Fruit fly (Drosophila melanogaster) whole organism, prepupa: ENCODE measurements around the gene CG13005.

Source experiments
- CG10631 ChIP-seq: fragments of 200-800 bp; sonication (Bioruptor generic); optimal IDR thresholded peaks from 2 replicates; lab custom pipeline; 2016; ENCODE audit warnings: missing biosample characterization, missing genetic modification characterization
- CG10669 ChIP-seq: fragments of 200-800 bp; sonication (Bioruptor generic); optimal IDR thresholded peaks from 3 replicates; lab custom pipeline; 2018; ENCODE audit warnings: missing biosample characterization, mild to moderate bottlenecking, missing genetic modification characterization, moderate library complexity
- CG11294 ChIP-seq: fragments of 200-800 bp; sonication (Bioruptor generic); IDR thresholded peaks from 2 replicates; pipeline ENCODE4 v1.3.6; 2022; ENCODE audit warnings: missing biosample characterization, missing genetic modification characterization
- CG11762 ChIP-seq: fragments of 200-800 bp; sonication (Bioruptor generic); optimal IDR thresholded peaks from 3 replicates; lab custom pipeline; 2016; ENCODE audit warnings: missing biosample characterization, missing genetic modification characterization; ENCODE audit not compliant: insufficient read depth
- CG15336 ChIP-seq: fragments of 200-800 bp; sonication (Bioruptor generic); IDR thresholded peaks from 2 replicates; pipeline ENCODE4 v1.3.6; 2022; ENCODE audit warnings: missing biosample characterization, missing genetic modification characterization
- CG16779 ChIP-seq: fragments of 200-800 bp; sonication (Bioruptor generic); optimal IDR thresholded peaks from 3 replicates; lab custom pipeline; 2017; ENCODE audit warnings: missing biosample characterization, mild to moderate bottlenecking, missing genetic modification characterization
- CG3032 ChIP-seq: fragments of 200-800 bp; optimal IDR thresholded peaks from 2 replicates; lab custom pipeline; 2019; ENCODE audit warnings: missing biosample characterization, mild to moderate bottlenecking, missing genetic modification characterization, moderate library complexity
- CG32006 ChIP-seq: fragments of 200-800 bp; sonication (Bioruptor generic); optimal IDR thresholded peaks from 3 replicates; lab custom pipeline; 2017; ENCODE audit warnings: missing biosample characterization, mild to moderate bottlenecking, missing genetic modification characterization
- CG3919 ChIP-seq: fragments of 200-800 bp; sonication (Bioruptor generic); optimal IDR thresholded peaks from 3 replicates; lab custom pipeline; 2016; ENCODE audit warnings: missing biosample characterization, missing genetic modification characterization
- CG4318 ChIP-seq: fragments of 200-800 bp; sonication (Bioruptor generic); optimal IDR thresholded peaks from 3 replicates; lab custom pipeline; 2017; ENCODE audit warnings: missing biosample characterization, mild to moderate bottlenecking, missing genetic modification characterization
- CG6163 ChIP-seq: fragments of 200-800 bp; sonication (Bioruptor generic); IDR thresholded peaks from 3 replicates; pipeline ENCODE4 v1.3.6; 2022; ENCODE audit warnings: missing biosample characterization, missing genetic modification characterization
- CG6276 ChIP-seq: fragments of 200-800 bp; sonication (Bioruptor generic); optimal IDR thresholded peaks from 2 replicates; lab custom pipeline; 2017; ENCODE audit warnings: missing biosample characterization, mild to moderate bottlenecking, missing genetic modification characterization
- CG6792 ChIP-seq: fragments of 200-800 bp; sonication (Bioruptor generic); optimal IDR thresholded peaks from 3 replicates; lab custom pipeline; 2016; ENCODE audit warnings: missing biosample characterization, missing genetic modification characterization
- CG6808 ChIP-seq: fragments of 200-800 bp; sonication (Bioruptor generic); optimal IDR thresholded peaks from 3 replicates; lab custom pipeline; 2017; ENCODE audit warnings: missing biosample characterization, missing genetic modification characterization, mild to moderate bottlenecking, moderate library complexity, missing genetic modification reagents
- CG6854 ChIP-seq: fragments of 200-800 bp; sonication (Bioruptor generic); optimal IDR thresholded peaks from 2 replicates; lab custom pipeline; 2017; ENCODE audit warnings: missing biosample characterization, mild to moderate bottlenecking, missing genetic modification characterization
- CG7368 ChIP-seq: fragments of 200-800 bp; sonication (Bioruptor generic); optimal IDR thresholded peaks from 3 replicates; lab custom pipeline; 2016; ENCODE audit warnings: missing biosample characterization, missing genetic modification characterization
- CG8119 ChIP-seq: fragments of 200-800 bp; sonication (Bioruptor generic); IDR thresholded peaks from 3 replicates; pipeline ENCODE4 v1.3.6; 2022; ENCODE audit warnings: missing biosample characterization, missing genetic modification characterization
- Eip78C ChIP-seq: fragments of 200-800 bp; sonication (Bioruptor generic); peaks from one replicate; lab custom pipeline; 2016; ENCODE audit warnings: missing biosample characterization, missing genetic modification characterization
- Eip93F ChIP-seq: fragments of 200-800 bp; sonication (Bioruptor generic); optimal IDR thresholded peaks from 2 replicates; lab custom pipeline; 2016; ENCODE audit warnings: missing biosample characterization, mild to moderate bottlenecking, missing genetic modification characterization
- Hr4 ChIP-seq: fragments of 200-800 bp; sonication (Bioruptor generic); optimal IDR thresholded peaks from 3 replicates; lab custom pipeline; 2016; ENCODE audit warnings: missing biosample characterization, missing genetic modification characterization
- OdsH ChIP-seq: fragments of 200-800 bp; sonication (Bioruptor generic); optimal IDR thresholded peaks from 3 replicates; lab custom pipeline; 2016; ENCODE audit warnings: missing biosample characterization, missing genetic modification characterization
- Sox14 ChIP-seq: fragments of 200-800 bp; sonication (Bioruptor generic); optimal IDR thresholded peaks from 3 replicates; lab custom pipeline; 2016; ENCODE audit warnings: missing biosample characterization, missing genetic modification characterization
- Sox15 ChIP-seq: fragments of 200-800 bp; sonication (Bioruptor generic); optimal IDR thresholded peaks from 3 replicates; lab custom pipeline; 2016; ENCODE audit warnings: missing biosample characterization, missing genetic modification characterization
- achi ChIP-seq: fragments of 200-800 bp; sonication (Bioruptor generic); optimal IDR thresholded peaks from 3 replicates; lab custom pipeline; 2016; ENCODE audit warnings: missing biosample characterization, missing genetic modification characterization
- acj6 ChIP-seq: fragments of 200-800 bp; sonication (Bioruptor generic); optimal IDR thresholded peaks from 3 replicates; lab custom pipeline; 2016; ENCODE audit warnings: missing biosample characterization, missing genetic modification characterization
- cyc ChIP-seq: fragments of 200-800 bp; sonication (Bioruptor generic); optimal IDR thresholded peaks from 3 replicates; lab custom pipeline; 2016; ENCODE audit warnings: missing biosample characterization, missing genetic modification characterization
- dac ChIP-seq: fragments of 200-800 bp; sonication (Bioruptor generic); optimal IDR thresholded peaks from 2 replicates; lab custom pipeline; 2017; ENCODE audit warnings: missing biosample characterization, mild to moderate bottlenecking, missing genetic modification characterization
- dsx ChIP-seq: fragments of 200-800 bp; optimal IDR thresholded peaks from 3 replicates; lab custom pipeline; 2019; ENCODE audit warnings: missing biosample characterization, mild to moderate bottlenecking, missing genetic modification characterization, moderate library complexity; ENCODE audit not compliant: poor library complexity, severe bottlenecking
- eg ChIP-seq: fragments of 200-800 bp; sonication (Bioruptor generic); IDR thresholded peaks from 3 replicates; pipeline ENCODE4 v1.3.6; 2022; ENCODE audit warnings: missing biosample characterization, missing genetic modification characterization
- esn ChIP-seq: fragments of 200-800 bp; sonication (Bioruptor generic); optimal IDR thresholded peaks from 2 replicates; lab custom pipeline; 2016; ENCODE audit warnings: missing biosample characterization, mild to moderate bottlenecking, missing genetic modification characterization, moderate library complexity
- fd85E ChIP-seq: fragments of 200-800 bp; sonication (Bioruptor generic); optimal IDR thresholded peaks from 3 replicates; lab custom pipeline; 2016; ENCODE audit warnings: missing biosample characterization, missing genetic modification characterization
- fkh ChIP-seq: fragments of 200-800 bp; sonication (Bioruptor generic); optimal IDR thresholded peaks from 3 replicates; lab custom pipeline; 2017; ENCODE audit warnings: missing biosample characterization, mild to moderate bottlenecking, missing genetic modification characterization, moderate library complexity
- lz ChIP-seq: fragments of 200-800 bp; sonication (Bioruptor generic); optimal IDR thresholded peaks from 3 replicates; lab custom pipeline; 2016; ENCODE audit warnings: missing biosample characterization, missing genetic modification characterization
- net ChIP-seq: fragments of 200-800 bp; sonication (Bioruptor generic); optimal IDR thresholded peaks from 3 replicates; lab custom pipeline; 2016; ENCODE audit warnings: missing biosample characterization, missing genetic modification characterization
- pdm3 ChIP-seq: fragments of 200-800 bp; sonication (Bioruptor generic); optimal IDR thresholded peaks from 3 replicates; lab custom pipeline; 2016; ENCODE audit warnings: missing biosample characterization, missing genetic modification characterization
- salr ChIP-seq, 2 experiments: fragments of 200-800 bp; sonication (Bioruptor generic); optimal IDR thresholded peaks; 3 replicates each; lab custom pipeline; 2016 to 2018; ENCODE audit warnings: missing biosample characterization in 2 of 2, missing genetic modification characterization in 2 of 2, mild to moderate bottlenecking in 1 of 2
- ss ChIP-seq, 2 experiments: fragments of 200-800 bp; sonication (Bioruptor generic); optimal IDR thresholded peaks; 2 replicates in 1 of 2; 3 replicates in 1 of 2; lab custom pipeline; 2017 to 2018; ENCODE audit warnings: mild to moderate bottlenecking in 2 of 2, missing biosample characterization in 2 of 2, missing genetic modification characterization in 2 of 2, moderate library complexity in 1 of 2
- svp ChIP-seq: fragments of 200-800 bp; sonication (Bioruptor generic); peaks from one replicate; lab custom pipeline; 2016; ENCODE audit warnings: missing biosample characterization, missing genetic modification characterization
- topi ChIP-seq: fragments of 200-800 bp; sonication (Bioruptor generic); optimal IDR thresholded peaks from 3 replicates; lab custom pipeline; 2016; ENCODE audit warnings: missing biosample characterization, missing genetic modification characterization
- vri ChIP-seq: fragments of 200-800 bp; sonication (Bioruptor generic); optimal IDR thresholded peaks from 3 replicates; lab custom pipeline; 2016; ENCODE audit warnings: missing biosample characterization, mild to moderate bottlenecking, missing genetic modification characterization

Gene CG13005

DNA sequence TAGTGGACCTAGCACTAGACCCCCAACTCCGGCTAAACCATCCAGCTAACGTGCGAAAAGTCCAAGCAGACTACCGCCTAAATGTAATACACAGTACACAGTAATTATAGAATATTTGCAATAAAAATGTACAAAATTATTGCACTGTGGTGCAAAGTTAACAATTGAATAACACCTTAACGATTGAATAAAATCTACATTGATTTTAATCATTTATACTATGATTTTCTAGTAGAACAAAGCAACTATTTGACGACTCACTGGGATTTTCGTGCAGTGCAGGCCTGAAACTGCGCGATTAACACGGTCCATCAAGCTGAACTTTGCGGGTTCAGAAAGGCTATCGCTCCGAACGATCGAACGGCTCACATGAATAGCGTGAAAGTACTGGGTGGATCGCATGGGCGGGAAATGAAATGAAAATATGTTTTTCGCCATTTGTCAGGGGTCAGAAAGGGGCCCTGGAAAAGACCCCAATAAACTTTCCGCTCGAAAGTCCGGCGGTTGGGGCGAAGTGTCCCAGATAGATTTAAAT is 25.2 kb upstream of the CG13005 start (continued):
- TF ChIP-seq CG6808 (GFP tag; lab: Kevin White, UChicago), result no peak
- TF ChIP-seq Hr4 (GFP tag; lab: Kevin White, UChicago), result peak; percentile 29
- peak; percentile 56 for TF ChIP-seq CG32006 (GFP tag; lab: Kevin White, UChicago)
- TF ChIP-seq lz (GFP tag; lab: Kevin White, UChicago), result no peak
- TF ChIP-seq svp (GFP tag; lab: Kevin White, UChicago), result peak; percentile 96
- no peak for TF ChIP-seq CG11294
- TF ChIP-seq, all 60 proteins: peak for 16

DNA sequence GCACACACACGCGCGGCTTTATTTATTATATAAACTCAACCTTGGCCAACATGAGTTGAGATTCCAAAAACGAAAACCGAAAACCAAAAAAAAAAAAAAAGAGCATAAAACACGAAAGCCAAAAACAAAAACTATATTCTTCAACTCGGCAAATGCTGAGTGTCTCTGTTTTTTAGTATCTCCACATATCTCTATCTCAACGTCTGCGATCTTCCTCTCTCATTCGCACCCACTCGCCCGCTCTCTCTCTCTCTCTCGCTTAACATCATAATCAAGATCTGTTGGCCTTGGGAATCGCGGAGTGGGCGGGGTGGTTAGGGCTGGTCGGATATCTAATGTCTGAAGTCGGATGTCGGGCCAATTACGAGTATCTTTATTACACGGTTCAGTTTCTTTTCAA is 23.2 kb upstream of the CG13005 start:
- TF ChIP-seq eg (GFP tag; lab: Robert Waterston, UW), result no peak
- no peak for TF ChIP-seq ss (GFP tag; optimal IDR thresholded peaks at IDR 0.05; lab: Kevin White, UChicago)
- TF ChIP-seq CG3919 (GFP tag; lab: Kevin White, UChicago), result no peak
- TF ChIP-seq CG16779, result no peak
- no peak for TF ChIP-seq achi (GFP tag; lab: Kevin White, UChicago)
- no peak for TF ChIP-seq dac (GFP tag; lab: Kevin White, UChicago)
- TF ChIP-seq Eip93F (GFP tag; lab: Kevin White, UChicago), result no peak
- no peak for TF ChIP-seq OdsH
- peak; percentile 17 for TF ChIP-seq fkh (GFP tag; lab: Kevin White, UChicago)

- peak; percentile 35 for TF ChIP-seq CG32006 (GFP tag; lab: Kevin White, UChicago)
- peak; percentile 8 for TF ChIP-seq Hr4 (GFP tag; lab: Kevin White, UChicago)
- peak; percentile 57 for TF ChIP-seq Eip78C (GFP tag; lab: Kevin White, UChicago)
- TF ChIP-seq CG4318 (GFP tag; lab: Kevin White, UChicago), result no peak
- TF ChIP-seq Eip93F (GFP tag; lab: Kevin White, UChicago), result no peak
- 0 out of 3 replicates have a peak, but pooled peaks have one; percentile 7 for TF ChIP-seq CG6163 (GFP tag; lab: Robert Waterston, UW)
- TF ChIP-seq eg (GFP tag; lab: Robert Waterston, UW), result peak; percentile 42
- peak; percentile 40; the same call in 1 of the 2 replicates for TF ChIP-seq CG15336 (GFP tag; lab: Robert Waterston, UW)
- TF ChIP-seq, all 60 proteins: peak for 6
These were observed 22.4 kb upstream of the CG13005 start for dm6 chrX:16781055-16781454.

DNA sequence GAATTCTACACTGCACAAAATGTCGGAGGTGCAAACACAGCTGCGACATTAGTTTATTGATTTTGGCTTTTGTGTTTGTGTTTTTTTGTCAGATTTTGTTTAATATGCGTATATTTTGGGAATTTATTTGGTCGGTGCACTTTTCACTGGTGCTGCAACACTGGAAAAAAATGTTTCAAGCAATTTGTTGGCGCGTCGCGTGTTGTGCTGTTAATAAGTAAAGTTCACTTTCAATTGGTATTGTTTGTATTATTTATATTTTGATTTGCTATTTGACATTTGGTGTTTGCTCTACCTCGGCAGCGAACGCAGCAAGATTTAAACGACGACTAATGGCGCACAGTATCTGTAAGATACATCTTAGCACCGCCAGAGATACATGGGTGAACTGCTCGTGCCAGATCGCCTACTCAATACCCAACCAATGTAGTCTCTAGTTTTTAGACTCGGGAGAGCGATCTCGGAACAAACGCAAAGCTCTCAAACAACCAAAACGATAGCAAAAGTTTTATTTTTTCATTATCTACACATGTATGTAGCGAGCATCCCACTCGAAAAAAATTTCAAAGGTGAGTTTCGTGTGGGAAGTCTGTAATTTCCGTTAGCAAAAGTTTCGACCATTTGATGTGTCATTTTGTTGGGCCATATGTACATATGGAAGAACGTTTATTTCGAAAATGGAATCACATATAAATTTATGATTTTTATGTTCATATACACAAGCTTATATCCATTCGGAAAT is 21.1 kb upstream of the CG13005 start:
- TF ChIP-seq CG3032 (peak; percentile 5), dsx (GFP tag; lab: Kevin White, UChicago) (no peak), CG10631 (peak; percentile 5), cyc (GFP tag; lab: Kevin White, UChicago) (peak; percentile 6), CG6854 (GFP tag; lab: Kevin White, UChicago) (no peak), CG8119 (GFP tag; lab: Robert Waterston, UW) (peak; percentile 65), Sox15 (GFP tag; lab: Kevin White, UChicago) (no peak), Hr4 (GFP tag; lab: Kevin White, UChicago) (peak; percentile 68), CG6163 (GFP tag; lab: Robert Waterston, UW) (peak; percentile 75), eg (GFP tag; lab: Robert Waterston, UW) (peak; percentile 72), CG10669 (GFP tag; lab: Kevin White, UChicago) (peak; percentile 22), CG6276 (peak; percentile 19), vri (no peak), CG7368 (GFP tag; lab: Kevin White, UChicago) (peak; percentile 20), CG11762 (GFP tag; lab: Kevin White, UChicago) (peak; percentile 52), CG6792 (GFP tag; lab: Kevin White, UChicago) (peak; percentile 20), net (peak; percentile 51), esn (GFP tag; lab: Kevin White, UChicago) (peak; percentile 7), salr (GFP tag; optimal IDR thresholded peaks at IDR 0.05; lab: Kevin White, UChicago) (peak in 1 of 2 experiments; percentile 59), pdm3 (GFP tag; lab: Kevin White, UChicago) (peak; percentile 38), Sox14 (GFP tag; lab: Kevin White, UChicago) (peak; percentile 14), CG32006 (GFP tag; lab: Kevin White, UChicago) (peak; percentile 64), fkh (GFP tag; lab: Kevin White, UChicago) (peak; percentile 55), ss (GFP tag; optimal IDR thresholded peaks at IDR 0.05; lab: Kevin White, UChicago) (no peak), topi (GFP tag; lab: Kevin White, UChicago) (no peak), dac (GFP tag; lab: Kevin White, UChicago) (peak; percentile 18), CG11294 (peak; percentile 43; the same call in 1 of the 2 replicates), CG15336 (GFP tag; lab: Robert Waterston, UW) (peak; percentile 71), CG3919 (GFP tag; lab: Kevin White, UChicago) (peak; percentile 31), acj6 (peak; percentile 50), fd85E (GFP tag; lab: Kevin White, UChicago) (no peak), Eip78C (GFP tag; lab: Kevin White, UChicago) (peak; percentile 76), achi (GFP tag; lab: Kevin White, UChicago) (peak; percentile 53)
